Worm (Caenorhabditis elegans) whole organism, late embryonic: Measurements from ENCODE around the gene srx-76.

Source experiments
- Y22D7AL.16 ChIP-seq: sonication (generic microtip); optimal IDR thresholded peaks from 2 replicates; lab custom pipeline; 2016; ENCODE audit warnings: missing genetic modification characterization, missing compliant biosample characterization
- ama-1 ChIP-seq: fragments of 150-350 bp; optimal IDR thresholded peaks from 2 replicates; lab custom pipeline; 2014
- ceh-9 ChIP-seq: sonication (generic microtip); optimal IDR thresholded peaks from 2 replicates; lab custom pipeline; 2016; ENCODE audit warnings: mild to moderate bottlenecking, missing genetic modification characterization, inconsistent platforms, missing compliant biosample characterization
- elt-2 ChIP-seq: sonication (generic microtip); optimal IDR thresholded peaks from 2 replicates; lab custom pipeline; 2016; ENCODE audit warnings: missing genetic modification reagents, missing genetic modification characterization, missing compliant biosample characterization
- fkh-10 ChIP-seq: fragments of 150-350 bp; optimal IDR thresholded peaks from 2 replicates; lab custom pipeline; 2014; ENCODE audit warnings: missing biosample characterization, missing genetic modification reagents, missing genetic modification characterization
- hlh-30 ChIP-seq: sonication (generic microtip); optimal IDR thresholded peaks from 2 replicates; lab custom pipeline; 2017; ENCODE audit warnings: antibody characterized with exemption, missing genetic modification characterization, missing compliant biosample characterization; ENCODE audit not compliant: insufficient read depth
- nhr-11 ChIP-seq: fragments of 150-350 bp; optimal IDR thresholded peaks from 2 replicates; lab custom pipeline; 2014; ENCODE audit warnings: missing biosample characterization, missing genetic modification characterization
- pag-3 ChIP-seq: sonication (generic microtip); optimal IDR thresholded peaks from 2 replicates; lab custom pipeline; 2016; ENCODE audit warnings: missing compliant biosample characterization, missing genetic modification characterization, borderline replicate concordance
- pha-2 ChIP-seq: sonication (generic microtip); optimal IDR thresholded peaks from 2 replicates; lab custom pipeline; 2017; ENCODE audit warnings: mild to moderate bottlenecking, missing genetic modification characterization, missing compliant biosample characterization
- sox-4 ChIP-seq: sonication (generic microtip); optimal IDR thresholded peaks from 2 replicates; lab custom pipeline; 2017; ENCODE audit warnings: mild to moderate bottlenecking, missing genetic modification characterization, inconsistent platforms, missing compliant biosample characterization
- unc-86 ChIP-seq: sonication (generic microtip); optimal IDR thresholded peaks from 2 replicates; lab custom pipeline; 2016; ENCODE audit warnings: missing genetic modification characterization, missing compliant biosample characterization
- zip-5 ChIP-seq: sonication (generic microtip); optimal IDR thresholded peaks from 2 replicates; lab custom pipeline; 2016; ENCODE audit warnings: missing genetic modification characterization, missing compliant biosample characterization

DNA sequence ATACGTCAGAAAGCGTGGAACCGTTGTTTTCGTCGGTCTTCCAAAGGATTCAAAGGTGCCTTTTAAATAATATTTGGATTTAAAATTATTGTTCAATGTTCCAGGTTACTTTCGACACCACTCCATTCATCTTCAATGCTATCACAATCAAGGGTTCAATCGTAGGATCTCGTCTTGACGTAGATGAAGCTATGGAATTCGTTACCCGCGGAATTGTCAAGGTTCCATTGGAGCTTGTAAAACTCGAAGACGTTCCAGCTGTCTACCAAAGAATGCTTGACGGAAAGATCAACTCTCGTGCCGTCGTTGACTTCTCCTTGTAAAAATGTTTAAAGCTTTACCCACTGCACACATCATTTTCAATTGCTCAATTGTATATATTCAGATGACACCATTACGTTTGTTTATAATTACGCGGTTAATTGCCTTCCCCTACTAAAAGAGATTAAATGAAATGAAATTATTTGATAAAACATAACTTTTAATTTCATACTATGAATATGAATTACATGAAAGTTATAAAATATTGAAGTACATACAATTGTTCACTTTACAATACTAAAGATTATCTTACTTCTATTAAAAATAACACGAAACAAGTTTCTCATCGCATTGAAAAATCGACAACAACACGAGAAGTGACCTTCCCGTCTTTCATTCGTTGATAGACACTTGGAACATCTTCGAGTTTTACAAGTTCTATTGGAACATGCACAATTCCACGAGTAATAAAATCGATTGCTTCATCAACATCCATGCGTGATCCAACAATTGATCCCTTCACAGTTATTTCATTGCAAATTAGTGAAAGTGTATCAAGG lies 2.3 kb upstream of the srx-76 start:
- TF ChIP-seq pag-3 (no peak), nhr-11 (tag; lab: Kevin White, UChicago) (no peak), unc-86 (no peak), ama-1 (lab: Kevin White, UChicago) (no peak), hlh-30 (no peak), sox-4 (tag; lab: Kevin White, UChicago) (no peak), ceh-9 (tag; lab: Kevin White, UChicago) (no peak), fkh-10 (GFP tag; lab: Kevin White, UChicago) (no peak), Y22D7AL.16 (no peak), pha-2 (no peak), zip-5 (no peak), elt-2 (tag; lab: Kevin White, UChicago) (no peak)
